Worm (Caenorhabditis elegans) whole organism, L1 larva: Measurements from ENCODE around the gene F20D6.11.

Source experiments
- blmp-1 ChIP-seq: fragments of 150-350 bp; optimal IDR thresholded peaks from 2 replicates; lab custom pipeline; 2014; ENCODE audit warnings: missing biosample characterization, missing genetic modification characterization
- ceh-88 ChIP-seq: fragments of 200-800 bp; sonication (Bioruptor generic); IDR thresholded peaks from 2 replicates; pipeline ENCODE4 v1.3.6; 2022; ENCODE audit warnings: missing genetic modification characterization, missing compliant biosample characterization
- ceh-90 ChIP-seq: sonication (generic microtip); optimal IDR thresholded peaks from 2 replicates; lab custom pipeline; 2016; ENCODE audit warnings: missing genetic modification characterization, missing compliant biosample characterization
- dpl-1 ChIP-seq, 3 experiments: fragments of 150-350 bp in 2 of 3; sonication (generic microtip) in 1 of 3; optimal IDR thresholded peaks; 2 replicates each; lab custom pipeline; 2014 to 2017; ENCODE audit warnings: missing biosample characterization in 3 of 3, missing genetic modification characterization in 3 of 3, missing genetic modification reagents in 3 of 3
- efl-1 ChIP-seq, 4 experiments: fragments of 150-350 bp; optimal IDR thresholded peaks in 3 of 4; peaks in 1 of 4; 1 replicate in 1 of 4; 2 replicates in 3 of 4; lab custom pipeline; 2014; ENCODE audit warnings: missing biosample characterization in 2 of 4, missing genetic modification characterization in 2 of 4, missing genetic modification reagents in 2 of 4
- elt-2 ChIP-seq: sonication (generic microtip); optimal IDR thresholded peaks from 2 replicates; lab custom pipeline; 2016; ENCODE audit warnings: missing genetic modification characterization, mild to moderate bottlenecking, inconsistent platforms, missing compliant biosample characterization, missing genetic modification reagents
- ets-5 ChIP-seq: fragments of 200-800 bp; sonication (Bioruptor generic); IDR thresholded peaks from 2 replicates; pipeline ENCODE4 v1.3.6; 2022; ENCODE audit warnings: missing genetic modification characterization, missing compliant biosample characterization
- hlh-17 ChIP-seq: fragments of 200-800 bp; sonication (Bioruptor generic); optimal IDR thresholded peaks from 2 replicates; lab custom pipeline; 2018; ENCODE audit warnings: missing genetic modification characterization, mild to moderate bottlenecking, missing compliant biosample characterization, moderate library complexity, borderline replicate concordance
- hlh-4 ChIP-seq: sonication (generic microtip); optimal IDR thresholded peaks from 2 replicates; lab custom pipeline; 2016; ENCODE audit warnings: mild to moderate bottlenecking, missing genetic modification characterization, missing compliant biosample characterization
- isw-1 ChIP-seq: fragments of 200-800 bp; sonication (Bioruptor generic); IDR thresholded peaks from 2 replicates; pipeline ENCODE4 v1.3.6; 2022; ENCODE audit warnings: missing genetic modification characterization, missing compliant biosample characterization
- lin-13 ChIP-seq: fragments of 150-350 bp; optimal IDR thresholded peaks from 2 replicates; lab custom pipeline; 2014; ENCODE audit warnings: missing biosample characterization, missing genetic modification reagents, missing genetic modification characterization
- lin-35 ChIP-seq, 2 experiments: fragments of 150-350 bp; optimal IDR thresholded peaks; 2 replicates each; lab custom pipeline; 2014; ENCODE audit warnings: missing biosample characterization in 2 of 2, missing genetic modification characterization in 2 of 2, missing genetic modification reagents in 2 of 2
- lir-3 ChIP-seq: sonication (generic microtip); optimal IDR thresholded peaks from 2 replicates; lab custom pipeline; 2016; ENCODE audit warnings: mild to moderate bottlenecking, missing genetic modification characterization, moderate library complexity, missing compliant biosample characterization; ENCODE audit not compliant: poor library complexity
- lsy-2 ChIP-seq, 2 experiments: fragments of 150-350 bp; optimal IDR thresholded peaks; 2 replicates each; lab custom pipeline; 2014; ENCODE audit warnings: missing biosample characterization in 2 of 2, missing genetic modification characterization in 2 of 2
- mab-9 ChIP-seq: fragments of 200-800 bp; sonication (Bioruptor generic); IDR thresholded peaks from 2 replicates; pipeline ENCODE4 v1.3.6; 2022; ENCODE audit warnings: missing genetic modification reagents, missing genetic modification characterization, missing compliant biosample characterization
- mep-1 ChIP-seq: fragments of 150-350 bp; optimal IDR thresholded peaks from 2 replicates; lab custom pipeline; 2014; ENCODE audit warnings: missing biosample characterization, missing genetic modification characterization
- nhr-11 ChIP-seq: fragments of 150-350 bp; optimal IDR thresholded peaks from 2 replicates; lab custom pipeline; 2014; ENCODE audit warnings: missing biosample characterization, missing genetic modification characterization
- nhr-20 ChIP-seq: sonication (generic microtip); optimal IDR thresholded peaks from 2 replicates; lab custom pipeline; 2016; ENCODE audit warnings: mild to moderate bottlenecking, missing genetic modification characterization, missing compliant biosample characterization
- nhr-237 ChIP-seq: fragments of 150-350 bp; optimal IDR thresholded peaks from 2 replicates; lab custom pipeline; 2014; ENCODE audit warnings: missing biosample characterization, missing genetic modification characterization
- nhr-84 ChIP-seq: sonication (generic microtip); optimal IDR thresholded peaks from 2 replicates; lab custom pipeline; 2017; ENCODE audit warnings: missing biosample characterization, missing genetic modification characterization
- pag-3 ChIP-seq: sonication (generic microtip); optimal IDR thresholded peaks from 2 replicates; lab custom pipeline; 2017; ENCODE audit warnings: missing genetic modification characterization, mild to moderate bottlenecking, missing compliant biosample characterization, antibody characterized with exemption, borderline replicate concordance; ENCODE audit not compliant: insufficient read depth
- pax-3 ChIP-seq: fragments of 200-800 bp; sonication (Bioruptor generic); optimal IDR thresholded peaks from 2 replicates; lab custom pipeline; 2018; ENCODE audit warnings: mild to moderate bottlenecking, missing genetic modification characterization, moderate library complexity, missing compliant biosample characterization
- pqm-1 ChIP-seq: sonication (generic microtip); optimal IDR thresholded peaks from 3 replicates; lab custom pipeline; 2017; ENCODE audit warnings: missing biosample characterization, missing genetic modification characterization
- unc-62 ChIP-seq: fragments of 150-350 bp; optimal IDR thresholded peaks from 2 replicates; lab custom pipeline; 2014; ENCODE audit warnings: missing biosample characterization, missing genetic modification reagents, missing genetic modification characterization
- unc-98 ChIP-seq: fragments of 200-800 bp; sonication (Bioruptor generic); IDR thresholded peaks from 2 replicates; pipeline ENCODE4 v1.3.6; 2022; ENCODE audit warnings: missing genetic modification characterization, missing compliant biosample characterization
- xbp-1 ChIP-seq: sonication (generic microtip); optimal IDR thresholded peaks from 2 replicates; lab custom pipeline; 2016; ENCODE audit warnings: missing genetic modification characterization, missing compliant biosample characterization
- zag-1 ChIP-seq: fragments of 150-350 bp; optimal IDR thresholded peaks from 2 replicates; lab custom pipeline; 2014; ENCODE audit warnings: missing biosample characterization, missing genetic modification characterization
- ztf-11 ChIP-seq, 2 experiments: sonication (generic microtip); optimal IDR thresholded peaks; 2 replicates each; lab custom pipeline; 2016 to 2017; ENCODE audit warnings: missing genetic modification characterization in 2 of 2, missing biosample characterization in 1 of 2, missing compliant biosample characterization in 1 of 2

The F20D6.11 gene

DNA sequence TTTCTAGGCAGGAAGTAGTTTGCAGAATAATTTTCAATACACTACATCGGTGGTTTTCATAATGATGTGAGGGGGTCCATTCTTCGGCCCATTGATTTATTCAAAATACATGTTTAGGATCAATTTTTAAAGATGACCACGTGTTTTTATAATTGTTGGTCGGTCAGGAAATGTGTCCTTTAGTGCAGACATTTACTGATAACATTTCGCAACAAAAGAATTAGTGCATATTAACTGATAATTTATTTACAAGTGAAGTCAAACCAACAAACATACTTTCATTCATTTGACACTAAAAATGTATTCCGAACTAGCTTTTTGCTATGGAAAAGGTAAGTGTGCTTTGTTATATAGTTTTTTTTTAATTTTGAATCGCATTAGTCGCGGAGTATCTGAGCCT, 37.2 kb downstream of the F20D6.11 start, which contains the start of gene F20D6.5:
TSS of gene F20D6.5 (plus strand) at position 259 of the 400 bp plus-strand sequence.
- peak; percentile 54 for TF ChIP-seq elt-2 (tag; lab: Kevin White, UChicago)
- TF ChIP-seq mab-9 (GFP tag; lab: Robert Waterston, UW) = no peak
- TF ChIP-seq, all 84 proteins: peak for 1

DNA sequence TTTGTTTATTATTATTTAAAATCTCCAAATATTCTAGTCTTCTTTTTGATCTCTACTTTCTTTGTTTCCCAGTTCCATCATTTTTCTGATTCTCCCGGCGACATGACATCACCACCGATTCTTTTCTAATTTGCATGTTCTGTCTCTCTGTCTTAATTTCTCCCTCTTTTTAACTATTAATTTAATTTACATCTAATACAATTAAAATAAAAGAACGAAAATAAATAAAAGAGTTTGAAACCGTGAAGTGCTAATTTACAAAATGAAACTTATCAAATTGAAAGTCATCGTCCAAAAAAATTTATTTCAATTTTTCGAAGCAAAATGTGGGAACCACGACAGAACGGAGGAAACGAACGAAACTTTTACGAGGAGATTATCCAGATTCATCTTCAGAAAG, 39.3 kb downstream of the F20D6.11 start, which contains the start of gene F20D6.6:
TSS of gene F20D6.6 (plus strand) at position 301 of the 400 bp plus-strand sequence.
- no peak for TF ChIP-seq pag-3
- no peak for TF ChIP-seq unc-98 (GFP tag; lab: Robert Waterston, UW)
- TF ChIP-seq nhr-20 (tag; lab: Kevin White, UChicago) = no peak
- no peak for TF ChIP-seq nhr-11 (tag; lab: Kevin White, UChicago)
- TF ChIP-seq pax-3 (tag; lab: Kevin White, UChicago) = no peak
- TF ChIP-seq pqm-1 (tag; lab: Kevin White, UChicago) = no peak
- TF ChIP-seq dpl-1 (GFP tag; optimal IDR thresholded peaks at IDR 0.05; lab: Kevin White, UChicago) = no peak
- TF ChIP-seq xbp-1 (tag; lab: Kevin White, UChicago) = no peak
- TF ChIP-seq ceh-88 (GFP tag; lab: Robert Waterston, UW) = no peak
- TF ChIP-seq hlh-17 (GFP tag; lab: Kevin White, UChicago) = no peak

DNA sequence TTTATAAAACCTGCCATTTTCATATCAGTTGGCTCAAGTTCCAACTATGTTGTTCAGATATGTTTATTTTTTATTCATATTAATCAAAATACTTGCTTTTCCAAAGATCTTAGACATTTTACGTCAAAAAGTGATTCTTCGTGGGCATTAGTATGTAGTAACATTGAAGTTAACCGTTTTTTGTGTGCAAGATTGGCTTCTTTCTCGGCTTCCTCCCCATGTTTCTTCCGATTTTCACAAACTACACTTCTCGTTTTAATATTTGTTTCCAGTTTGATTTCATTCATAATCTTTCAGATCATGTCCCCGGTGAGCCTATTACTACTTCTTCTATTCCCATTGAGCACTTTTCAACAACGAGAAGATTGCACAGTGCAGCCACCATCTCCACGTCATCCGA, 41.4 kb downstream of the F20D6.11 start, which contains the start of gene sul-2:
TSS of gene sul-2 (plus strand) at position 301 of the 400 bp plus-strand sequence.
- TF ChIP-seq nhr-237 (tag; lab: Kevin White, UChicago) = no peak
- TF ChIP-seq hlh-17 (GFP tag; lab: Kevin White, UChicago) = no peak
- TF ChIP-seq lir-3 (tag; lab: Kevin White, UChicago) = no peak
- no peak for TF ChIP-seq hlh-4 (tag; lab: Kevin White, UChicago)
- no peak for TF ChIP-seq blmp-1 (tag; lab: Kevin White, UChicago)
- no peak for TF ChIP-seq lin-13 (GFP tag; lab: Kevin White, UChicago)
- no peak for TF ChIP-seq ceh-90
- TF ChIP-seq mep-1 (tag; lab: Kevin White, UChicago) = no peak
- no peak for TF ChIP-seq isw-1 (GFP tag; lab: Robert Waterston, UW)
- no peak for TF ChIP-seq ets-5
- TF ChIP-seq nhr-84 = no peak
- no peak for TF ChIP-seq lsy-2 (tag; optimal IDR thresholded peaks at IDR 0.05; lab: Kevin White, UChicago)
- no peak for TF ChIP-seq zag-1
- TF ChIP-seq lin-35 (GFP tag; optimal IDR thresholded peaks at IDR 0.05; lab: Kevin White, UChicago) = no peak
- no peak for TF ChIP-seq ceh-88 (GFP tag; lab: Robert Waterston, UW)
- TF ChIP-seq dpl-1 (GFP tag; optimal IDR thresholded peaks at IDR 0.05; lab: Kevin White, UChicago) = no peak
- TF ChIP-seq unc-62 (GFP tag; lab: Kevin White, UChicago) = no peak

DNA sequence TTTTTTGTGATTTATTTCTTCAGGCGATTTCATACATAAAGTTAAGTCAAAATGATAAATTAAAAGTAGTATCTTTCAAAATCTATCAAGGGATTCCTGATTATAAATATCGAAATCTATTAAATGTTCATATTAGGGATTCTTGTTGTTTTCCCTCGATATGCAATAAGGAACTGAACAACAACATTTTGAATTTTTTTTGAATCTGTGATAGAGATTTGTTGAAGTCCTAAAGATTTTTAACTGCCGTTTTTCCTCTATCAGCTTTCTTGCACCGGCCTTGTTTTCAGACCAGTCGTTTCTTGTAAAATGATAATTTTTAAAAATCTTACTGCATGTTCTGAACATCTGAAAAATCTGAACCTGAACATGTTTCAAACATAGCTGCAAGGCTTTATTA, 43.2 kb downstream of the F20D6.11 start:
- no peak for TF ChIP-seq ztf-11 (tag; optimal IDR thresholded peaks at IDR 0.05; lab: Kevin White, UChicago)
- TF ChIP-seq efl-1 (optimal IDR thresholded peaks at IDR 0.05; lab: Kevin White, UChicago) = no peak
- peak in 1 of 2 experiments; percentile 90 for TF ChIP-seq efl-1 (GFP tag; optimal IDR thresholded peaks at IDR 0.05 in 1 of 2; lab: Kevin White, UChicago)
